Fruit fly (Drosophila melanogaster): ENCODE measurements around the gene Miro.

Gene Miro

DNA sequence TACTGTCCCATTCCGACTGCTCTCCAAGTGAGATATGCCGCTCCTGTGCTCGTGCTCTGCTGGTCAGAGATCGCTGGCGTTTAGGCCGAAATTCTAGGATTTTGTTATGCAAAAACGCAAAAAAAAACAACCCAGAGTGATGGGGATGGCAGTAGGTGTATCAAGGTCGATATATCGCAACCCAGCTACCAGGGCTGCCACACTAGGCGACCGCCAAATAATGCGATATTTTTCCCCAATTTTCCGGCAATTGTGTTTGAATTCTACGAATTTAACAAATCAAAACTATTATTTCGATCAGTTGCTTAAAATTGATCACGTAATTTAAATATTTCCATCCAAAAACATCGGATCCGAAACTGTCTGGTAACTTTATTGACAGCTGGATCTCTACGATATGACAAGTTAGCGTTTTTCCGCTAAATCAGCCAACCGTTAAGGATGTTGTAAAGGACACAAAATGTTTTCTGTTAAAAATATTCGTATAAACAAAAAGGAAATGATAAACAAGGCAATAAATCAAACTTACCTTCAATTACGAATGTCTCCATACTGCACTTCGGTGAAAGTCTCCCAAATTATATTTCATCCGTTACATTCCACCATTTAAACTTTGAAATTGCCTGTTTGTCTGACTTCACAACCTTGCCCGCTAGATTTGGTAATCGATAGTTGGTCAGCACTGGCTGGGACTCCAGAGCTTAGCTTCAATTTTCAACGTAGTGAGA is 945 bp downstream of the Miro start, which contains the start of gene spas (continued):
- TF ChIP-seq CG13424 (tag; optimal IDR thresholded peaks at IDR 0.05) (peak; percentile 68), CG17186 (GFP tag; optimal IDR thresholded peaks at IDR 0.05) (peak; percentile 59), CG15073 (GFP tag; optimal IDR thresholded peaks at IDR 0.05) (peak; percentile 26), CG12155 (GFP tag; optimal IDR thresholded peaks at IDR 0.05) (peak; percentile 75), hbn (GFP tag; IDR thresholded peaks at IDR 0.05; ENCODE audit: partially characterized antibody) (peak; percentile 94), CG31224 (GFP tag; IDR thresholded peaks at IDR 0.05) (peak; percentile 70), Usf (GFP tag; optimal IDR thresholded peaks at IDR 0.05) (peak; percentile 26), corto (GFP tag; optimal IDR thresholded peaks at IDR 0.05) (no peak), HLH4C (GFP tag; IDR thresholded peaks at IDR 0.05; ENCODE audit: partially characterized antibody) (peak; percentile 87), disco-r (GFP tag; optimal IDR thresholded peaks at IDR 0.05) (no peak), zfh2 (GFP tag; optimal IDR thresholded peaks at IDR 0.05) (peak; percentile 82), tll (GFP tag; optimal IDR thresholded peaks at IDR 0.05) (peak; percentile 40 to 92), sqz (GFP tag; optimal IDR thresholded peaks at IDR 0.05) (no peak), CG17612 (GFP tag; IDR thresholded peaks at IDR 0.05) (no peak), Camta (GFP tag; optimal IDR thresholded peaks at IDR 0.05) (peak; percentile 16), bigmax (GFP tag; optimal IDR thresholded peaks at IDR 0.05) (peak; percentile 29), chinmo (GFP tag; IDR thresholded peaks at IDR 0.05; ENCODE audit: partially characterized antibody) (0 out of 4 replicates have a peak, but pooled peaks have one; percentile 68), CG7271 (tag; optimal IDR thresholded peaks at IDR 0.05) (peak; percentile 21), BEAF-32 (GFP tag; optimal IDR thresholded peaks at IDR 0.05) (peak; percentile 96), CG4730 (GFP tag; IDR thresholded peaks at IDR 0.05) (peak; percentile 61; the same call in 1 of the 2 replicates), D19B (GFP tag; optimal IDR thresholded peaks at IDR 0.05) (peak; percentile 7), Hmr (GFP tag; optimal IDR thresholded peaks at IDR 0.05) (peak; percentile 71), hth (optimal IDR thresholded peaks at IDR 0.05) (no peak), CG15696 (tag; optimal IDR thresholded peaks at IDR 0.05) (peak; percentile 67), maf-S (GFP tag; optimal IDR thresholded peaks at IDR 0.05) (peak; percentile 30), HLH54F (GFP tag; optimal IDR thresholded peaks at IDR 0.05) (peak; percentile 83), Sin3A (optimal IDR thresholded peaks at IDR 0.05) (peak; percentile 95), D19A (tag; optimal IDR thresholded peaks at IDR 0.05) (no peak), Ets97D (GFP tag; optimal IDR thresholded peaks at IDR 0.05) (peak; percentile 58), CG17361 (GFP tag; IDR thresholded peaks at IDR 0.05) (peak; percentile 86), Fer2 (tag; optimal IDR thresholded peaks at IDR 0.05) (peak; percentile 22), dmrt11E (tag; optimal IDR thresholded peaks at IDR 0.05) (peak; percentile 78), mld (GFP tag; IDR thresholded peaks at IDR 0.05; ENCODE audit: partially characterized antibody) (peak; percentile 76), CG18764 (GFP tag; optimal IDR thresholded peaks at IDR 0.05) (peak; percentile 64), CG32767 (GFP tag; IDR thresholded peaks at IDR 0.05) (no peak; the same call in 1 of the 2 replicates), CG11247 (GFP tag; IDR thresholded peaks at IDR 0.05) (peak; percentile 53), Optix (GFP tag; IDR thresholded peaks at IDR 0.05) (peak; percentile 76; the same call in 2 of the 3 replicates), CG1832 (GFP tag; optimal IDR thresholded peaks at IDR 0.05) (no peak), pb (GFP tag; optimal IDR thresholded peaks at IDR 0.05) (peak; percentile 26), CG15011 (GFP tag; optimal IDR thresholded peaks at IDR 0.05) (no peak), en (GFP tag; optimal IDR thresholded peaks at IDR 0.05) (no peak), kni (GFP tag; optimal IDR thresholded peaks at IDR 0.05) (peak; percentile 28), CG3847 (GFP tag; IDR thresholded peaks at IDR 0.05) (peak; percentile 82), CG11504 (tag; optimal IDR thresholded peaks at IDR 0.05) (no peak), nau (GFP tag; optimal IDR thresholded peaks at IDR 0.05) (no peak), ase (GFP tag; IDR thresholded peaks at IDR 0.05) (peak; percentile 53; the same call in 1 of the 3 replicates), usp (GFP tag; optimal IDR thresholded peaks at IDR 0.05) (no peak), insv (GFP tag; optimal IDR thresholded peaks at IDR 0.05) (no peak), yki (optimal IDR thresholded peaks at IDR 0.05) (no peak), crc (GFP tag; optimal IDR thresholded peaks at IDR 0.05) (peak; percentile 16)

Data from whole organism, embryonic.